Worm (Caenorhabditis elegans) whole organism, L3 larva: Measurements from ENCODE around the gene F13A2.5.

Experiments used
- ZK546.5 ChIP-seq: sonication (generic microtip); optimal IDR thresholded peaks from 2 replicates; lab custom pipeline; 2017; ENCODE audit warnings: missing biosample characterization, missing genetic modification characterization
- ceh-9 ChIP-seq: sonication (generic microtip); optimal IDR thresholded peaks from 2 replicates; lab custom pipeline; 2018; ENCODE audit warnings: missing biosample characterization, missing genetic modification characterization
- hmg-11 ChIP-seq: sonication (generic microtip); optimal IDR thresholded peaks from 2 replicates; lab custom pipeline; 2016; ENCODE audit warnings: missing genetic modification characterization, missing compliant biosample characterization
- nfya-1 ChIP-seq: sonication (generic microtip); optimal IDR thresholded peaks from 2 replicates; lab custom pipeline; 2017; ENCODE audit warnings: missing genetic modification characterization, mild to moderate bottlenecking, missing compliant biosample characterization, antibody characterized with exemption, moderate library complexity; ENCODE audit not compliant: insufficient read depth
- nhr-77 ChIP-seq: fragments of 150-350 bp; optimal IDR thresholded peaks from 2 replicates; lab custom pipeline; 2014; ENCODE audit warnings: missing biosample characterization, missing genetic modification characterization
- sea-2 ChIP-seq: fragments of 150-350 bp; sonication (generic microtip); optimal IDR thresholded peaks from 4 replicates; lab custom pipeline; 2014; ENCODE audit warnings: missing biosample characterization, missing genetic modification reagents, missing genetic modification characterization
- snpc-4 ChIP-seq: fragments of 150-350 bp; optimal IDR thresholded peaks from 2 replicates; lab custom pipeline; 2014; ENCODE audit warnings: missing biosample characterization, missing genetic modification characterization
- unc-39 ChIP-seq: sonication (generic microtip); optimal IDR thresholded peaks from 4 replicates; lab custom pipeline; 2017; ENCODE audit warnings: missing biosample characterization, missing genetic modification characterization

- TF ChIP-seq hmg-11: no peak
- no peak for TF ChIP-seq snpc-4 (tag; lab: Kevin White, UChicago)
- no peak for TF ChIP-seq nhr-77 (tag; lab: Kevin White, UChicago)
- TF ChIP-seq ceh-9 (tag; lab: Kevin White, UChicago): no peak
- no peak for TF ChIP-seq unc-39 (tag; lab: Kevin White, UChicago)
- TF ChIP-seq ZK546.5: no peak
- TF ChIP-seq sea-2 (GFP tag; lab: Kevin White, UChicago): no peak
- TF ChIP-seq nfya-1 (tag; lab: Kevin White, UChicago): no peak
These were observed 16.4 kb upstream of the F13A2.5 start, which contains the start of gene Y47D7A.6 for ce11 chrV:4418116-4418515.
